Fruit fly (Drosophila melanogaster) whole organism, embryonic: Measurements from ENCODE around the gene Cpr65Az.

ENCODE experiments used
- Awh ChIP-seq: fragments of 200-800 bp; sonication (Bioruptor generic); IDR thresholded peaks from 2 replicates; pipeline ENCODE4, ENCODE4 v1.3.6; 2022; ENCODE audit warnings: missing biosample characterization, missing genetic modification characterization
- Bdp1 ChIP-seq: fragments of 200-800 bp; sonication (Bioruptor generic); optimal IDR thresholded peaks from 3 replicates; lab custom pipeline; 2016; ENCODE audit warnings: missing biosample characterization, missing genetic modification characterization
- CG11504 ChIP-seq: fragments of 200-800 bp; sonication (Bioruptor generic); optimal IDR thresholded peaks from 3 replicates; lab custom pipeline; 2019; ENCODE audit warnings: missing biosample characterization, mild to moderate bottlenecking, missing genetic modification characterization, moderate library complexity
- CG13123 ChIP-seq: fragments of 200-800 bp; sonication (Bioruptor generic); optimal IDR thresholded peaks from 2 replicates; lab custom pipeline; 2016; ENCODE audit warnings: missing biosample characterization, missing genetic modification characterization
- CG13296 ChIP-seq: fragments of 200-800 bp; sonication (Bioruptor generic); optimal IDR thresholded peaks from 3 replicates; lab custom pipeline; 2018; ENCODE audit warnings: missing biosample characterization, mild to moderate bottlenecking, missing genetic modification characterization
- CG14965 ChIP-seq: fragments of 200-800 bp; sonication (Bioruptor generic); optimal IDR thresholded peaks from 2 replicates; lab custom pipeline; 2016; ENCODE audit warnings: missing biosample characterization, missing genetic modification characterization, borderline replicate concordance
- CG15011 ChIP-seq: fragments of 200-800 bp; sonication (Bioruptor generic); optimal IDR thresholded peaks from 3 replicates; lab custom pipeline; 2018; ENCODE audit warnings: missing biosample characterization, mild to moderate bottlenecking, missing genetic modification characterization
- CG15269 ChIP-seq: fragments of 200-800 bp; sonication (Bioruptor generic); optimal IDR thresholded peaks from 2 replicates; lab custom pipeline; 2018; ENCODE audit warnings: missing biosample characterization, mild to moderate bottlenecking, missing genetic modification characterization, moderate library complexity
- CG15696 ChIP-seq: fragments of 200-800 bp; sonication (Bioruptor generic); optimal IDR thresholded peaks from 2 replicates; lab custom pipeline; 2019; ENCODE audit warnings: missing biosample characterization, mild to moderate bottlenecking, missing genetic modification characterization, moderate library complexity
- CG17568 ChIP-seq: fragments of 200-800 bp; sonication (Bioruptor generic); optimal IDR thresholded peaks from 2 replicates; lab custom pipeline; 2018; ENCODE audit warnings: missing biosample characterization, mild to moderate bottlenecking, missing genetic modification characterization, moderate library complexity
- CG1792 ChIP-seq: fragments of 200-800 bp; sonication (Bioruptor generic); optimal IDR thresholded peaks from 2 replicates; lab custom pipeline; 2016; ENCODE audit warnings: missing biosample characterization, missing genetic modification characterization
- CG2678 ChIP-seq: fragments of 200-800 bp; sonication (Bioruptor generic); optimal IDR thresholded peaks from 3 replicates; lab custom pipeline; 2019; ENCODE audit warnings: missing biosample characterization, mild to moderate bottlenecking, missing genetic modification characterization, moderate library complexity
- CG33557 ChIP-seq: fragments of 200-800 bp; sonication (Bioruptor generic); optimal IDR thresholded peaks from 2 replicates; lab custom pipeline; 2019; ENCODE audit warnings: missing biosample characterization, mild to moderate bottlenecking, missing genetic modification characterization, moderate library complexity
- CG4282 ChIP-seq: fragments of 200-800 bp; sonication (Bioruptor generic); optimal IDR thresholded peaks from 2 replicates; lab custom pipeline; 2016; ENCODE audit warnings: missing biosample characterization, missing genetic modification characterization
- CG6683 ChIP-seq: fragments of 200-800 bp; sonication (Bioruptor generic); optimal IDR thresholded peaks from 2 replicates; lab custom pipeline; 2017; ENCODE audit warnings: missing biosample characterization, mild to moderate bottlenecking, missing genetic modification characterization, missing genetic modification reagents
- CG7839 ChIP-seq: fragments of 200-800 bp; sonication (Bioruptor generic); optimal IDR thresholded peaks from 3 replicates; lab custom pipeline; 2018; ENCODE audit warnings: missing biosample characterization, mild to moderate bottlenecking, missing genetic modification characterization, moderate library complexity
- CG9437 ChIP-seq: fragments of 200-800 bp; sonication (Bioruptor generic); optimal IDR thresholded peaks from 2 replicates; lab custom pipeline; 2018; ENCODE audit warnings: missing biosample characterization, mild to moderate bottlenecking, missing genetic modification characterization
- CG9797 ChIP-seq: fragments of 200-800 bp; sonication (Bioruptor generic); optimal IDR thresholded peaks from 3 replicates; lab custom pipeline; 2018; ENCODE audit warnings: missing biosample characterization, mild to moderate bottlenecking, missing genetic modification characterization
- CG9932 ChIP-seq: fragments of 200-800 bp; sonication (Bioruptor generic); IDR thresholded peaks from 2 replicates; pipeline ENCODE4 v1.3.6; 2022; ENCODE audit warnings: missing biosample characterization, missing genetic modification characterization
- D ChIP-seq, 2 experiments: fragments of 200-800 bp in 1 of 2; fragments of >200 bp in 1 of 2; sonication (Bioruptor generic) in 1 of 2; optimal IDR thresholded peaks; 2 replicates in 1 of 2; 3 replicates in 1 of 2; lab custom pipeline; 2017; ENCODE audit warnings: mild to moderate bottlenecking in 1 of 2, missing biosample characterization in 1 of 2, missing genetic modification characterization in 1 of 2, missing genetic modification reagents in 1 of 2
- Dek ChIP-seq: fragments of 200-800 bp; sonication (Bioruptor generic); optimal IDR thresholded peaks from 3 replicates; lab custom pipeline; 2019; ENCODE audit warnings: missing biosample characterization, mild to moderate bottlenecking, missing genetic modification characterization, moderate library complexity
- Dll ChIP-seq: fragments of 200-800 bp; sonication (Bioruptor generic); IDR thresholded peaks from 4 replicates; pipeline ENCODE4 v1.3.6; 2022; ENCODE audit warnings: missing biosample characterization, missing genetic modification characterization; ENCODE audit not compliant: partially characterized antibody
- Eip74EF ChIP-seq, 2 experiments: fragments of 200-800 bp in 1 of 2; fragments of >200 bp in 1 of 2; sonication (Bioruptor generic) in 1 of 2; optimal IDR thresholded peaks; 2 replicates each; lab custom pipeline; 2017 to 2019; ENCODE audit warnings: missing biosample characterization in 2 of 2, missing genetic modification characterization in 2 of 2, mild to moderate bottlenecking in 1 of 2, moderate library complexity in 1 of 2
- H2.0 ChIP-seq: fragments of 200-800 bp; sonication (Bioruptor generic); IDR thresholded peaks from 2 replicates; pipeline ENCODE4 v1.3.6; 2022; ENCODE audit warnings: missing biosample characterization, missing genetic modification characterization
- Lhr ChIP-seq: fragments of 200-800 bp; sonication (Bioruptor generic); optimal IDR thresholded peaks from 3 replicates; lab custom pipeline; 2017; ENCODE audit warnings: mild to moderate bottlenecking, missing biosample characterization, missing genetic modification reagents, missing genetic modification characterization
- Lim3 ChIP-seq: fragments of 200-800 bp; sonication (Bioruptor generic); IDR thresholded peaks from 2 replicates; pipeline ENCODE4 v1.3.6; 2022; ENCODE audit warnings: missing biosample characterization, missing genetic modification characterization
- MBD-R2 ChIP-seq: fragments of 200-800 bp; sonication (Bioruptor generic); IDR thresholded peaks from 2 replicates; pipeline ENCODE4 v1.3.6; 2022; ENCODE audit warnings: missing biosample characterization, missing genetic modification characterization
- Meics ChIP-seq: fragments of 200-800 bp; sonication (Bioruptor generic); optimal IDR thresholded peaks from 2 replicates; lab custom pipeline; 2017; ENCODE audit warnings: missing biosample characterization, mild to moderate bottlenecking, missing genetic modification characterization
- Oaz ChIP-seq: fragments of 200-800 bp; sonication (Bioruptor generic); IDR thresholded peaks from 2 replicates; pipeline ENCODE4 v1.3.6; 2022; ENCODE audit warnings: missing biosample characterization, missing genetic modification characterization
- Pdp1 ChIP-seq, 2 experiments: fragments of 200-800 bp; sonication (Bioruptor generic); optimal IDR thresholded peaks; 3 replicates each; lab custom pipeline; 2016; ENCODE audit warnings: missing biosample characterization in 2 of 2, missing genetic modification characterization in 2 of 2, mild to moderate bottlenecking in 1 of 2, moderate library complexity in 1 of 2
- Six4 ChIP-seq: fragments of 200-800 bp; sonication (Bioruptor generic); optimal IDR thresholded peaks from 2 replicates; lab custom pipeline; 2016; ENCODE audit warnings: missing biosample characterization, missing genetic modification characterization
- Sry-δ ChIP-seq: fragments of 200-800 bp; sonication (Bioruptor generic); optimal IDR thresholded peaks from 2 replicates; lab custom pipeline; 2016; ENCODE audit warnings: missing biosample characterization, missing genetic modification characterization
- Vsx1 ChIP-seq: fragments of 200-800 bp; sonication (Bioruptor generic); optimal IDR thresholded peaks from 2 replicates; lab custom pipeline; 2017; ENCODE audit warnings: missing biosample characterization, mild to moderate bottlenecking, missing genetic modification characterization, missing genetic modification reagents
- danr ChIP-seq: fragments of 200-800 bp; sonication (Bioruptor generic); IDR thresholded peaks from 2 replicates; pipeline ENCODE4 v1.3.6; 2022; ENCODE audit warnings: missing biosample characterization, missing genetic modification characterization
- dm ChIP-seq: fragments of 200-800 bp; sonication (Bioruptor generic); optimal IDR thresholded peaks from 3 replicates; lab custom pipeline; 2016; ENCODE audit warnings: missing biosample characterization, missing genetic modification characterization
- dysf ChIP-seq: fragments of 200-800 bp; sonication (Bioruptor generic); IDR thresholded peaks from 3 replicates; pipeline ENCODE4 v1.3.6; 2022; ENCODE audit warnings: missing biosample characterization, missing genetic modification characterization
- fd96Cb ChIP-seq: fragments of 200-800 bp; sonication (Bioruptor generic); optimal IDR thresholded peaks from 2 replicates; lab custom pipeline; 2018; ENCODE audit warnings: missing biosample characterization, mild to moderate bottlenecking, missing genetic modification characterization, moderate library complexity
- fu2 ChIP-seq: fragments of 200-800 bp; sonication (Bioruptor generic); optimal IDR thresholded peaks from 2 replicates; lab custom pipeline; 2016; ENCODE audit warnings: missing biosample characterization, missing genetic modification characterization
- gro ChIP-seq: fragments of 200-800 bp; sonication (Bioruptor generic); optimal IDR thresholded peaks from 2 replicates; lab custom pipeline; 2016; ENCODE audit warnings: missing biosample characterization, missing genetic modification characterization
- kay ChIP-seq: fragments of 200-800 bp; sonication (Bioruptor generic); optimal IDR thresholded peaks from 2 replicates; lab custom pipeline; 2016; ENCODE audit warnings: missing biosample characterization, missing genetic modification characterization
- lmd ChIP-seq: fragments of 200-800 bp; sonication (Bioruptor generic); IDR thresholded peaks from 2 replicates; pipeline ENCODE4 v1.3.6; 2022; ENCODE audit warnings: missing biosample characterization, missing genetic modification characterization
- nerfin-1 ChIP-seq: fragments of 200-800 bp; sonication (Bioruptor generic); optimal IDR thresholded peaks from 3 replicates; lab custom pipeline; 2019; ENCODE audit warnings: missing biosample characterization, mild to moderate bottlenecking, missing genetic modification characterization, moderate library complexity
- oc ChIP-seq: fragments of 200-800 bp; sonication (Bioruptor generic); optimal IDR thresholded peaks from 2 replicates; lab custom pipeline; 2018; ENCODE audit warnings: missing biosample characterization, mild to moderate bottlenecking, missing genetic modification characterization, moderate library complexity
- pan ChIP-seq, 4 experiments: fragments of >200 bp in 3 of 4; fragments of 200-800 bp in 1 of 4; sonication (Bioruptor generic) in 1 of 4; optimal IDR thresholded peaks in 3 of 4; IDR thresholded peaks in 1 of 4; 2 replicates each; pipeline versions ENCODE4 v1.3.6 to Lab custom; 2017 to 2022; ENCODE audit warnings: missing biosample characterization in 2 of 4, missing genetic modification characterization in 2 of 4, mixed read lengths in 1 of 4
- sisA ChIP-seq: fragments of 200-800 bp; sonication (Bioruptor generic); IDR thresholded peaks from 2 replicates; pipeline ENCODE4 v1.3.6; 2022; ENCODE audit warnings: missing biosample characterization, missing genetic modification characterization
- unpg ChIP-seq: fragments of 200-800 bp; sonication (Bioruptor generic); optimal IDR thresholded peaks from 3 replicates; lab custom pipeline; 2018; ENCODE audit warnings: missing biosample characterization, mild to moderate bottlenecking, missing genetic modification characterization, moderate library complexity
- yki ChIP-seq: fragments of >200 bp; optimal IDR thresholded peaks from 3 replicates; lab custom pipeline; 2018

Gene Cpr65Az

DNA sequence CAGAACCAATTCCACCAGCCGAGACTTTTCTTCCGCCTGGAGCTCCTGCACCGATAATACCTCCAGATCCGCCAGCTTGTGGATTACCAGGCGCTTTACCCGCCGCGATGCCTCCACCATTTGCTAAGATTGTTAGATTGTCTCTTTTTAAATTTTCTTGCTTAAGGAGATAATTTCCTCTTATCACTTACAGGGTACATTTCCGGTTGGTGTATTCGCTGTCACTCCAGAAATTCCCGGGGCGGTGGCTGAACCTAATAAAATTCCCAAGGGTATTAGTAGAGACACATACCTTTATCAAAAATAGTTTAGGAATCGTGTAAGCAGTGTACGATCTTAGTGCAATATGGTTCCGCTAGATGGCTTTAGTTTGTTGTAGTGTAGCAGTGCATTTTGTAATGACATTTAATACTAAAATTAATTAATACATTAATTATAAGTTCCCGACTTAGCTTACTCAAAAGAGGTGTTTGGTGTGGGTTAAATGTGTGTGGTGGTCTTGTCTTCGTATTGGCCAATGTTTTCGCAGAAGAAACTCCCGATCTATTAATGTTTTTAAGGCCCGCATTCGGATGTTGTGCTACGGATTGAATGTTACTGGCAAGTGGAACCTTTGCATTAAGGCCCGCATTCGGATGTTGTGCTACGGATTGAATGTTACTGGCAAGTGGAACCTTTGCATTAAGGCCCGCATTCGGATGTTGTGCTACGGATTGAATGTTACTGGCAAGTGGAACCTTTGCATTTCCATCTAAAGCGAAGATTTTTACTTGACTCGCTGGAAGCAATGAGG lies 35.8 kb upstream of the Cpr65Az start (continued):
- TF ChIP-seq CG13296, result peak; percentile 85
- TF ChIP-seq Sry-δ (GFP tag; lab: Kevin White, UChicago), result peak; percentile 31
- TF ChIP-seq CG1792 (GFP tag; lab: Kevin White, UChicago), result peak; percentile 56
- TF ChIP-seq CG7839 (tag; lab: Kevin White, UChicago), result peak; percentile 63
- TF ChIP-seq danr (GFP tag; lab: Robert Waterston, UW), result peak; percentile 41; the same call in 1 of the 2 replicates
- peak; percentile 89 for TF ChIP-seq Meics (GFP tag; lab: Kevin White, UChicago)
- TF ChIP-seq CG15269, result peak; percentile 63
- no peak for TF ChIP-seq Dek (tag; lab: Kevin White, UChicago)
- no peak for TF ChIP-seq fu2
- TF ChIP-seq CG15696 (tag; lab: Kevin White, UChicago), result peak; percentile 35
- no peak for TF ChIP-seq CG4282 (GFP tag; lab: Kevin White, UChicago)
- no peak for TF ChIP-seq gro (GFP tag; lab: Kevin White, UChicago)
- no peak for TF ChIP-seq sisA (GFP tag; lab: Robert Waterston, UW)
- TF ChIP-seq kay (GFP tag; lab: Kevin White, UChicago), result no peak
- TF ChIP-seq Eip74EF (GFP tag; optimal IDR thresholded peaks at IDR 0.05; lab: Kevin White, UChicago), result peak in 1 of 2 experiments; percentile 63
- TF ChIP-seq pan (optimal IDR thresholded peaks at IDR 0.05; lab: Kevin White, UChicago), result no peak
- peak in 1 of 2 experiments; percentile 88 for TF ChIP-seq pan (GFP tag; optimal IDR thresholded peaks at IDR 0.05 in 1 of 2, IDR thresholded peaks at IDR 0.05 in 1 of 2)
- peak; percentile 90 for TF ChIP-seq Awh (GFP tag; lab: Robert Waterston, UW)
- no peak for TF ChIP-seq D (optimal IDR thresholded peaks at IDR 0.05; lab: Kevin White, UChicago)
- TF ChIP-seq D (GFP tag; optimal IDR thresholded peaks at IDR 0.05; lab: Kevin White, UChicago), result peak; percentile 76
- peak; percentile 12 for TF ChIP-seq oc (tag; lab: Kevin White, UChicago)
- no peak for TF ChIP-seq Lim3
- TF ChIP-seq H2.0, result peak; percentile 58; the same call in 1 of the 2 replicates
- peak; percentile 72 for TF ChIP-seq nerfin-1 (tag; lab: Kevin White, UChicago)
- peak; percentile 79; the same call in 2 of the 3 replicates for TF ChIP-seq dysf (GFP tag; lab: Robert Waterston, UW)
- peak; percentile 68 for TF ChIP-seq Lhr (GFP tag; lab: Kevin White, UChicago)
- TF ChIP-seq CG17568 (GFP tag; lab: Kevin White, UChicago), result peak; percentile 79
- peak; percentile 13 for TF ChIP-seq CG11504 (tag; lab: Kevin White, UChicago)
- TF ChIP-seq MBD-R2 (GFP tag; lab: Robert Waterston, UW), result peak; percentile 45; the same call in 1 of the 2 replicates
- peak; percentile 46 for TF ChIP-seq Six4 (GFP tag; lab: Kevin White, UChicago)
- TF ChIP-seq lmd (GFP tag; lab: Robert Waterston, UW), result peak; percentile 74
- TF ChIP-seq CG6683 (GFP tag; lab: Kevin White, UChicago), result peak; percentile 61
- TF ChIP-seq CG15011 (GFP tag; lab: Kevin White, UChicago), result peak; percentile 71
- TF ChIP-seq Dll, result no peak
- TF ChIP-seq CG13123 (GFP tag; lab: Kevin White, UChicago), result peak; percentile 24
- peak; percentile 34 for TF ChIP-seq CG9437 (GFP tag; lab: Kevin White, UChicago)
- peak; percentile 82 for TF ChIP-seq Vsx1
- TF ChIP-seq Pdp1 (GFP tag; optimal IDR thresholded peaks at IDR 0.05; lab: Kevin White, UChicago), result peak in 1 of 2 experiments; percentile 34
- TF ChIP-seq unpg (GFP tag; lab: Kevin White, UChicago), result peak; percentile 76
- peak; percentile 32 for TF ChIP-seq fd96Cb (tag; lab: Kevin White, UChicago)
- TF ChIP-seq CG14965 (GFP tag; lab: Kevin White, UChicago), result peak; percentile 23
- peak; percentile 59; the same call in 1 of the 2 replicates for TF ChIP-seq CG9932 (GFP tag; lab: Robert Waterston, UW)
- TF ChIP-seq yki (lab: Kevin White, UChicago), result peak; percentile 38
- TF ChIP-seq Bdp1 (GFP tag; lab: Kevin White, UChicago), result peak; percentile 46
- TF ChIP-seq CG9797 (GFP tag; lab: Kevin White, UChicago), result peak; percentile 29
- peak; percentile 5 for TF ChIP-seq dm (GFP tag; lab: Kevin White, UChicago)
- TF ChIP-seq Oaz, result peak; percentile 59
- no peak for TF ChIP-seq CG2678 (tag; lab: Kevin White, UChicago)
- peak; percentile 50 for TF ChIP-seq CG33557
